Fruit fly (Drosophila melanogaster) ovary, adult (tissue): ENCODE measurements around the gene CG44532.

Experiments used
- CG17801 ChIP-seq: fragments of 200-800 bp; optimal IDR thresholded peaks from 2 replicates; lab custom pipeline; 2019; ENCODE audit warnings: missing biosample characterization, mild to moderate bottlenecking, missing genetic modification characterization, moderate library complexity; ENCODE audit not compliant: partially characterized antibody

The CG44532 gene

DNA sequence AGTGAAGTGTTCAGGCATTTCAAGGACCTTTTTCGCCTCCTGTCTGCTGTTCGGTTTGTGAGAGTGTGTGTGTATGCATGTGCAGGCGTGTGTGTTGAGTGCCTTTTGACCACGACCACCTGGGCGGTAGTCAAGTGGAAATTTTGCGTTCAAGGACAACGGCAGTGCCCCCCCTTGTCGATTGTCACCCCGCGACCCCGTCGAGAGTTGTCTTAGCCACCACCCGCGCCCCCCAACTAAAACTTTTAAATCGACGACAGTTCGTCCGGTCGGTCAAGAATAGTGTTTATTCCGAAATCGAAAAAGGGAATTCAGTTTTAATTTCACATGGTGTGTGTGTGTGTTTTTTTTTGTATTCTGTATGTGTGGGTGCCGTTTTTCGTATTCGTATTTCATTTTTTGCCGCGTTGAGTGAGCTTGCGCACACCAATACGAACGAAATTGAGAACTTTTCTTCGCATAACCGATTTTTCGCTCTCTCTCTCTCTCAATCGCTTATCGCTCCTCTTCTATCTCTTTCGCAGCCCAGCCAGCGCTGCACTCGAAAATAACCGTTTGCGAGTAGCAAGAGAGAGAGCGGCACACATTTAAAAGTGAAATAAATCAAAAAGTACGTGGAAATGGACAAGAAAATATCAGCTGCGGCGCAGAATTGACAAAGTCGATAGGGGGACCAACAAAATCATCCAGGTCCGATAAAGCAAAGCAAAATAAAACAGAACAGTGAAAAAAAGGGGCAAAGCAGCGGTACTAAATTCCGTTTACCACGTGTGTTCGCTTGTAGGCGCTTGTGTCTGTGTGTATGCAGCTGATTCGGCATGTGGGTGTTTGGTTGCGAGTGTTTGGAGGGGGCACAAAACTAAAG, 2.0 kb downstream of the CG44532 start:
- TF ChIP-seq CG17801, result peak; percentile 67

DNA sequence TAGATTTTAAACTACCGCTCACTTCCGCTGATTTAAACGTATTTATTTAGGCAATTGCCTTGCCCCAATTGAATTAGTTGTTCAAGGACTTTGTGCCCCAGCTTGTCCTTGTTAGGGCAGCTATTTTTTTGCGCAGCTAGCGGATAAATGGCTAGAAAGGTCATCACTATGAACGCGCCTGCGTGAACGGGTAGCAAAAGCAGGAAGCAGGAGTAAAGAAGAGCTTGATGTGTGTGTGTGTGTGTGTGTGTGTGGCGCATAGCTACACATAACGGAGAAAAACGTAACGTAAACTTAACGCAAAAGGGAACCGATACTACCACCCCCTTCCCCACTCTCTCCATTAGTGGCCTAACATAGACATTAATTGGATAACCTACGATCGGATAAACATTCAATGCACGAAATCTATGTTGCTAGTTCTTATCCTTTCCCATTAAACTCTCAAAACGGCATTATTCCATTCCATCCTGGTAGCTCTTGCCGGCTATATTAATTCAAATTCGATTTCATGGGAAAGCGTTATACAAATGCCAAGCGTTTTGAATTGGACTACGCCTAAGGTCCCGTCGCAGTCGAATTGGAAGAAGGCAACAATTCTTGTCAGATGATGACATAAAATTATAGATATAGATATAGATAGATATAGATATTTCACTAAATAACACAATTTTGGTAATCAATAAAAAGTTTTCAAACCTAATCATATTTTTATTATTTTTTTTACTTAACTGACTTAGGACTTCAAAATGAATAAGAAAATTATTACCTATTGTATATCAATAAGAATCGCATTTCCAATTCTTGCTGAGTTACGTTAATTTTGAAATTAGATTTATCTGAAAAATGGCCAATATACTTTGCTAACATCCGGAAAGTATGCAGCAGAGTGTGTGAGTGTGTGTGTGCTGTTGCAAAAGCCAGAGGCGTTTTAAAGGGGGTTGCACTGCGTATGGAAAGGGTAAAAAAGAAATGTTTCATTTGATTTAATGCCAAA, 2.9 kb downstream of the CG44532 start:
- no peak for TF ChIP-seq CG17801

DNA sequence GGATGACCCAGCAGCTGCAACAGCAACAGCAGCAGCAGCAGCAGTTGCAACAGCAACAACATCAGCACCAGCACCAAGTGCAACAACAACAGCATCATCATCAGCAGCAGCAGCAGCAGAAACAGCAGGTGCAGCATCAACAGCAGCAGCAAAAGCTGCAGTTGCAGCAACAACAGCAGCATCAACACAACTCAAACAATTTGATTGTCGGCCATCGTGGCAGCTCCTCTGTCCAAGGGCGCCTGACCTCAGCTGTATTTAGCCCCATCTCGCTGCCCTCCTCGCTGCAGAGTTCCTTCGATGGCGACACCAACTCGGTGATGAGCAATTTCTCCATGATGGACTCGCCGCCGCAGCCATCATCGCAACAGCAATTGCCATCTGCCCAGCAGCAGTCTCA, 6.4 kb downstream of the CG44532 start:
- no peak for TF ChIP-seq CG17801

DNA sequence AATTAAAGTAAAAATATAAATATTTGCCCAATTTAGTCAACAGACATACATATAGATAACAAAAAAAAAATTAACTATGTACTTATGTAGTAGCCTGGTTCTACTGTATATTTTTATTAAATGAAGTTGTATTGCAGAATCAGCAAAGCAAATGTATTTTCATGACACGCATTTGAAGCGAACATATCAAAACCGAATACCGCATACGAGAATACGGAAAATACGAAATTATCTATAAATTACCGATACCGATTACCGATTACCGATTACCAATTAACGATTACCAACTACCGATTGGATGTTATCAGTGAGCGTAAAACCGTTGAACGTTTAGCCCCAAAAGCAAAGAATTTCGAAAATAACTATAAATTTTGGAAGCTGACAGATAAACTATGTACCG, 25.5 kb downstream of the CG44532 start:
- TF ChIP-seq CG17801, result no peak

DNA sequence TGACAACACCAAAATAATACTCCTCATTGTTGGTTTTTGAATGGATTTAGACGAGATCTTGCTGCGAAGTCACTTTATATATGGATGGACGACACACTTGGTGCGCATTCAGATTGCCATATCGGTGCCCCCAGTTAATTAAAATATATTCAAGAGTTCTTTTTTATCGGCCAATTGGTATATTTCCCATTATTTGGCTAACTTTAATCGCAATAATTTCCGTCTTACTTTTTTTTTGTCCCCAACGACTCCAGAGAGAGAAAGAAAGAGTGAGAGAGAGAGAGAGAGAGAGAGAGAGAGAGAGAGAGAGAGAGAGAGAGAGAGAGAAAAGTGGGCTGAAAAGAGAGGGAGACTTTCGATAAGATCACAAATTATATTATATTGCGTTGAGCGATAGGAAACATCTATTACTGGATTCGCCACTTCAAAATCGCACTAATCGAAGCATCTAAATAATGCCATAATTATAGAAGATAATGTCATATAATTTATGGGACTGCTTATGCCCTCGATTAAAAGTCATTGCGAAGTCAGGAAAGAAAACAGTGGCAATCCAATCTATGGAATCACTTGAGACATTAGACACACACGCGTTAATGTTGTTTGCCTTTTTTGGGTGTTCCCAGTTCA, 28.8 kb downstream of the CG44532 start, which contains the start of gene CG12115:
CG12115 (minus strand) TSS at position 51 of the 630 bp plus-strand sequence.
- TF ChIP-seq CG17801, result no peak

DNA sequence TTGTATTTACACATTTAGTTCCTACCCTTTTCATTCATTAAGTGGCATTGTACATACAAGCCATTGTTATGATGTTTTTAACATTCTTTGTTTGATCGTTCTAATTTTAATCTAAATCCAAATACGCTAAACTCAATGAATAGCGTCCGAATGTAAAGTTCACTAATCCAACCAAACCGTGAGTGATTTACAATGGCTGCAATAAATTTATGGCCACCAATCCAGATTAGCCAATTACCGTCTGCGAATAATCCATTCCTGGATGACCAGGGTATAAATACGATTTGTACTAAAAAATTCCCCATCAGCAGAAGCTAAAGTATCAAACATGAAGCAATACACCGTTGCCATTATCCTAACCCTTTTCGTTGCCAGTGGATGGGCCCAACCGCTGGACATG, 29.5 kb downstream of the CG44532 start, which contains the start of gene CG12057:
CG12057 (plus strand) TSS at position 301 of the 400 bp plus-strand sequence.
- TF ChIP-seq CG17801, result no peak

DNA sequence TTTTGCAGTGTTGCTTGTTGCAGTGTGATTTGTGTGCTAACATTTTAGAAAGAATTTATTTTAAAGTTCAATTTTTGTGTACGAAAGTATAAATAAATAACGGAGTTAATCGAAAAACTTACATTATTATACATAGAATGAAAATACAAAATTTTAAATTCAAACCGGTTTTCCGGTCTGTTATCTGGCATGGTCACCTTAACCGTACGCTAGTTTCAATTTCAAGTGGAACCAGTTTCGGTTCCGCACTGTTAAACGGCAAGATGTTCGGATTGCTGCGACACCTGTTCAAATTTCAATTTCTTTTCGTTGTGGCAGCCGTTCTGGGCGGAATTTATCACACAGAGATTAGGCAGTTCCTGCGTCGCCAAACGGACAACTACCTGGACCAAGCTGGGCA, 30.5 kb downstream of the CG44532 start, which contains the start of gene CG12056:
CG12056 (plus strand) TSS at position 241 of the 400 bp plus-strand sequence.
- no peak for TF ChIP-seq CG17801

DNA sequence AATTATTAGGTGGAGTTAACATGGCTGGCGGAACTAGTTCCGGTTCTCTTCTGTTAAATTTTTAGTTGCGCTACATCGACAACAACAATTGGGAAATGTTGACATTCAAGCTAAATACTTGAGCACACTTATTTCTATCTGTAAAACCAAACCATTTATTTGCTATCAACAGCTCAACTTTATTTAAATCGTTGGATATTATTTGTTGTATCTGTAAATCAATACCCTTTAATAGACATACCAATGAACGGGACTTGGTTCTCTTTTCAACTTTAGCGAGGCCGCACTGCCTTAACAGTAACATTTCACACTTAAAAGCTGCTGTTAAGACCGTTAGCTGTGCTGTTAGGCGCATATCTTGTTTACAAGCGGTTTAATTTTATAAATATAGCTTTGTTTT, 31.7 kb downstream of the CG44532 start, which contains the start of gene CG12106:
CG12106 (plus strand) TSS at position 295 of the 400 bp plus-strand sequence.
- peak; percentile 70 for TF ChIP-seq CG17801

DNA sequence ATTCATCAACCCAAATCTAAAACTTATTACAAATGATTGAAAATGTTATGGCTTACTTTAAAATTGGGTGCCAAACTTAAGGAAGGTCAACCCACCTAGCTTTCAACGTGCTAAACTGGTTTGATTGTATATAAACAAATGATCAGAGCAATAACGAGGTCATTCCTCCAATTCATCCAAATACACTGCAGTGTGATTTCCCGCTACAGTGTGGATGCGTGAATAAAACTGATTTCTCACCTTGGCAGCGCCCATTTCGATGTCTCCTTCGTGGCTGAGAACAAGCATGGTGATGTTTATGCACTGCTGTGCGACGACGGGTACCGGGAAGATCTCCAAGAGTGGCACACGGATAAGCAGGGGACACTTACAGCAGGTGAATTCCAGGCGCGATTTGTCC, 33.4 kb downstream of the CG44532 start:
- no peak for TF ChIP-seq CG17801

DNA sequence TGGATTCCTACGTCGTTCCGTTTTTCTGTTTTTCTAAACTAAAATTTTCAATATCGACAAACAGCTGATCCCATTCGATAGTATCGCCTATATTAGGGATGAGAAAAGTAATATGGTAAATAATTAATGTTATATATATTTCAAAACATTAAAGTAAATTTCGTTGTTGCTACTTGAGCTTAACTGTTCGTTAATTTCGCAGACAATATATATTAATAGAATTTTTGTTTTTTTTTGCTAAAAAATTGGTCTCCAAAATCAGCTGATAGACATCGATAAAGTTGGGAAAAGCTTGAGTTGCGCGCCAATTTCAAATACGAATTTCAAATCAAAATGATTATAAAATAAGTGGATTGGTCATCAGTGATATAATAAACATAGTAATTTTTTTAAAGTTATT, 34.5 kb downstream of the CG44532 start, which contains the start of gene CG12118:
CG12118 (minus strand) TSS at position 53 of the 400 bp plus-strand sequence.
- peak; percentile 89 for TF ChIP-seq CG17801

DNA sequence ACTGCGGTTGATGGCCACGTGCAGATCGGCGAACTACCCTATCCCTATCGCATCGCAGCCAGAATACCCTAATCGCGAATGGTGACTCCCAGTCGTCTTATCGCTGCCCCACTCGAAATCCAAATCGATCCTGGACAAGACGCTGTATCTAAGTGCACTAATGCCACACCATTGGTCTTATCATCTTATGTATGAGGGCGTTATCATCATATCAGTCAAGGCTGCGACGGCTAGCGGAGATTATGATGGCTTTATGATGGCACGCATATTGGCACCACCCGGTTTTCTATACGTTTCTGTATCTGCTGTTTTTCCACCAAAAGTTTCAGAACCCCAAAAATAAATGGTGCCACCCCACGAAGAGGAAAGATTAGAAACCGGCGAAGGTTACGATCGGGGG, 38.3 kb downstream of the CG44532 start:
- TF ChIP-seq CG17801, result no peak

DNA sequence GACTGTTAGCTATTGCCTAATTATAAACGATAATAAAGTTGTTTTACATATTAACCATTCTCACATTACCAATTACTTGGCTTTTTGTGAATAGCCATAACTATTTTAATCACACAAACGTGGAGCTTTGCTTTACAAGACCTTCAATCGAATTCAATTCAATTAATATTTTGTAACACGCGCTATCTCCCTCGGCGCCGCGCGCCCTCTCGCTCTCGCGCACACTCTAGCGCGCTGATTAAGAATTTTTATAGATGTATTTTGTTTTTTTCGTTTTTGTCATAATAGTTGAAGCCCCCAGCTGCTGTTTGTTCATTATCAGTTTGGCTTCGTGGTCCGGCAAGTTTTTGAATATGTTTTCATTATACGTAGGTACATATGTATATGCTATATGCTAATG, 39.2 kb downstream of the CG44532 start:
- no peak for TF ChIP-seq CG17801

DNA sequence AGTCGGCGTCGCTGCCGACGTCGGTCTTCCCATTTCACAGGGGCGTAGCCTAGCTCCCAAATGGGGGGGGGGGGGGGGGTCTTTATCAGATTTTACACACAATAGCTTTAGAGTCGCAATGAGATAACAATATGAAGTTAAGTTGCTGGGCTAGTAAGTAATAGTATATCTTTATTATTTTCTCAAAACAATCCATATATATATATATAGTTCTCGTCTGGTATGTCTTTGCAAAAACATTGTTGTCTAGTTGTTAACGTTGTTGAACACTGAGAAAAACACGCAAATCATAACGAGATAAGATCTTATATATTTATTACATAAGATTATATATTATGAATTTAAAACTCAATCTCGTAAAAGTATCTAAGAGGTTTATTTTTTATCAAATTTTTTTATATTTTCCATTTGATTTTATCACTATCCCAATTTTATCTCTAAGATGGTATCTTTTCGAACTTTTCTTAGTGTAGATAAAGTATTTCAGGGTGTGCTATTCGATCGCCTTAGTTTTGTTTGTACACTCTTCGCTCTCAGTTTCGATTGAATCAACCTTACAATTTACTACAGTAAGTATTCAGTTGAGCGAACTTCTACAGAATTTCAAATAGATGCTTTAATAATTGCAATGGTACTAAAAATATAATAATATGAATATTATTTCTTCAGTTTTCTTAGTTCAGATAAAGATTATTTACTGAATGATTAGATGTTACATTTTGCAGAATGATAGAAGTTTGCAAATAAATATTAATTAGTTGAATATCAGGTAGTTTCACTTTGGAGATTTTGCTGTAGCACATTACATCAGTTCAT, 40.2 kb downstream of the CG44532 start:
- TF ChIP-seq CG17801, result peak; percentile 49

DNA sequence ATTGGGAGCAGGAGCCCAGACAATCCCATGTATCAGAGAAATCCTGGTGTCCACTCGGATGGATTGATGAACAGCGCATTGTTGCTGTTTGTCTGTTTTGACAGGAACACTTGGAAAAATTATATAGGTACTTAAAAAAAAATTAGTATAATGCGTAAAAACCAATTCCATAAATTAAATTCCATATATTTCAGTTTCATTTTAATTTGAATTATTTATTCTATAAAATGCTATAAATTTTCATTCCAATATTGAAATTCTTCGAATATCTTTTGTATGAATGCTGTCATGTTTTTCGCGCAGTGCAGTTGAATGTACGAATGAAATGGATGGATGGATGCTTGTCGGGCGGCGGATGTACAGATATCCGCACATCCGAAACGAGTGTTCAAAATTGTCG, 48.9 kb downstream of the CG44532 start, which contains the start of gene SmydA-9:
SmydA-9 (minus strand) TSS at position 101 of the 400 bp plus-strand sequence.
- no peak for TF ChIP-seq CG17801
